Fruit fly (Drosophila melanogaster): Measurements from ENCODE around the gene CG6171.

Gene CG6171

dm6 chr3R:15409110-15409771 lies 45.6 kb upstream of the CG6171 start (continued):
- TF ChIP-seq CG32532 (GFP tag; IDR thresholded peaks at IDR 0.05): 0 out of 2 replicates have a peak, but pooled peaks have one; percentile 17
- TF ChIP-seq CG16863 (GFP tag; optimal IDR thresholded peaks at IDR 0.05): no peak
- TF ChIP-seq dysf (GFP tag; IDR thresholded peaks at IDR 0.05): 0 out of 3 replicates have a peak, but pooled peaks have one; percentile 24
- peak; percentile 32; the same call in 1 of the 2 replicates for TF ChIP-seq ttk (GFP tag; IDR thresholded peaks at IDR 0.05)
- TF ChIP-seq CG11085 (GFP tag; IDR thresholded peaks at IDR 0.05): no peak
- no peak for TF ChIP-seq tin (GFP tag; optimal IDR thresholded peaks at IDR 0.05)
- TF ChIP-seq trh (GFP tag; optimal IDR thresholded peaks at IDR 0.05): no peak
- no peak for TF ChIP-seq CG12744 (GFP tag; optimal IDR thresholded peaks at IDR 0.05)
- 0 out of 3 replicates have a peak, but pooled peaks have one; percentile 19 for TF ChIP-seq ken (GFP tag; IDR thresholded peaks at IDR 0.05)
- peak; percentile 41; the same call in 1 of the 2 replicates for TF ChIP-seq sisA (GFP tag; IDR thresholded peaks at IDR 0.05)
- TF ChIP-seq CG1603 (tag; optimal IDR thresholded peaks at IDR 0.05): peak; percentile 9
- peak; percentile 41; the same call in 1 of the 2 replicates for TF ChIP-seq Rfx (GFP tag; IDR thresholded peaks at IDR 0.05)
- TF ChIP-seq CG12299 (tag; optimal IDR thresholded peaks at IDR 0.05): no peak
- TF ChIP-seq HLH3B (GFP tag; IDR thresholded peaks at IDR 0.05): peak; percentile 35; the same call in 1 of the 2 replicates
- no peak for TF ChIP-seq CG1832 (GFP tag; optimal IDR thresholded peaks at IDR 0.05)
- peak; percentile 22 for TF ChIP-seq CG10431 (GFP tag; optimal IDR thresholded peaks at IDR 0.05)
- TF ChIP-seq ems (GFP tag; optimal IDR thresholded peaks at IDR 0.05): no peak
- no peak for TF ChIP-seq Myb (GFP tag; optimal IDR thresholded peaks at IDR 0.05)
- TF ChIP-seq Antp (GFP tag; optimal IDR thresholded peaks at IDR 0.05): peak; percentile 12
- TF ChIP-seq oc (tag; optimal IDR thresholded peaks at IDR 0.05): no peak
- TF ChIP-seq CG17385 (GFP tag; optimal IDR thresholded peaks at IDR 0.05): peak; percentile 37
- TF ChIP-seq sob (GFP tag; IDR thresholded peaks at IDR 0.05): 0 out of 2 replicates have a peak, but pooled peaks have one; percentile 17
- peak; percentile 36; the same call in 1 of the 3 replicates for TF ChIP-seq zfh1 (GFP tag; IDR thresholded peaks at IDR 0.05)
- TF ChIP-seq CG33557 (GFP tag; optimal IDR thresholded peaks at IDR 0.05): no peak
- TF ChIP-seq sens (GFP tag): peak; percentile 2
- no peak for TF ChIP-seq NfI (GFP tag; optimal IDR thresholded peaks at IDR 0.05)
- TF ChIP-seq dpn (GFP tag; optimal IDR thresholded peaks at IDR 0.05): peak in 1 of 2 experiments; percentile 18
- TF ChIP-seq gce (GFP tag; IDR thresholded peaks at IDR 0.05): 0 out of 3 replicates have a peak, but pooled peaks have one; percentile 6
- no peak for TF ChIP-seq CG6175 (GFP tag; IDR thresholded peaks at IDR 0.05)
- no peak for TF ChIP-seq CG14050 (GFP tag; IDR thresholded peaks at IDR 0.05)
- no peak for TF ChIP-seq sr (GFP tag; IDR thresholded peaks at IDR 0.05)
- TF ChIP-seq prd (optimal IDR thresholded peaks at IDR 0.05): no peak
- TF ChIP-seq prd (GFP tag; IDR thresholded peaks at IDR 0.05): peak; percentile 23; the same call in 1 of the 3 replicates
- TF ChIP-seq grau (tag; optimal IDR thresholded peaks at IDR 0.05): no peak
- TF ChIP-seq dati (GFP tag; IDR thresholded peaks at IDR 0.05): 0 out of 2 replicates have a peak, but pooled peaks have one; percentile 16

DNA sequence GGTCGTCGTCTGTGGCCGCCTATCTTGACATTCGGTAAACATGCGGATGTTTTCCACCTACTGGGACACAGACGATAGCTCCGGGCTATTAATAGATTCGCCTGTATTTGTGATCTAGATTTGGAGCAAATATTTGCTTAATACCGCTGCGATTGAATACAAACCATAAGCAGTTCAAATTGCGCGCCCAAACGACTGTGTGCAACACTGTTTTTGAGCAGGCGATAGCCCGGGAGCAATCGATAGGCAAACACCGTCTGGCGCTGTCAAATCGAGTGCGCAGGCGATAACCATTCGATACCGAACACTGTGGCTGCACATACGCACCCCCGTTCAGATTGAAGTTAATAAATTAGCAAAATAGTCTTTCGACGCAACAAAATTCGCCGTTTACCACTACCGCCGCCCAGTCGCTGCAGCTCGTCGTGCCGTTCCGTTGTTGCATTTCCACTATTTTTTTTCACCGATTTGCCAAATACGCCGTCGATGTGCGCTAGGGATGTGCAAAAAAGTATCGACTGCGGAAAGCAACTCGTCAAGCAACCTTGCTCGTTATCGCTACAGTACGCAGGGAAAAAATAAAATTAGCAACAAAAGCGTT lies 44.6 kb upstream of the CG6171 start, which contains the start of gene Atx2:
Gene Atx2, plus strand, starts transcription at position 293 of the 601 bp plus-strand sequence.
- TF ChIP-seq Oli (tag; optimal IDR thresholded peaks at IDR 0.05) (no peak), z (GFP tag; IDR thresholded peaks at IDR 0.05) (no peak), CG16813 (GFP tag; IDR thresholded peaks at IDR 0.05; ENCODE audit: partially characterized antibody) (peak; percentile 97), CG7928 (GFP tag; optimal IDR thresholded peaks at IDR 0.05) (no peak), exex (tag; optimal IDR thresholded peaks at IDR 0.05) (no peak), CG31365 (tag; optimal IDR thresholded peaks at IDR 0.05) (no peak), chn (GFP tag; optimal IDR thresholded peaks at IDR 0.05) (peak; percentile 3), ac (GFP tag; optimal IDR thresholded peaks at IDR 0.05) (no peak), CG3726 (GFP tag; IDR thresholded peaks at IDR 0.05) (0 out of 3 replicates have a peak, but pooled peaks have one; percentile 10), CG6272 (GFP tag; IDR thresholded peaks at IDR 0.05) (peak; percentile 40), CG18011 (GFP tag; optimal IDR thresholded peaks at IDR 0.05) (no peak), CG17186 (GFP tag; optimal IDR thresholded peaks at IDR 0.05) (peak; percentile 97), CG14965 (GFP tag; optimal IDR thresholded peaks at IDR 0.05; ENCODE audit: borderline replicate concordance) (no peak), ci (GFP tag; IDR thresholded peaks at IDR 0.05) (peak; percentile 75; the same call in 2 of the 3 replicates), peb (GFP tag; IDR thresholded peaks at IDR 0.05) (no peak), salm (tag; optimal IDR thresholded peaks at IDR 0.05) (no peak), CG11696 (GFP tag; IDR thresholded peaks at IDR 0.05) (no peak)

Measured in whole organism, embryonic.